Worm (Caenorhabditis elegans): Measurements from ENCODE around the gene ttr-47.
"Not testable (repeated sequence)": the region's sequence is repeated elsewhere in the genome, so short reads cannot be mapped to it uniquely, and the experiment has no call there.

Gene ttr-47

DNA sequence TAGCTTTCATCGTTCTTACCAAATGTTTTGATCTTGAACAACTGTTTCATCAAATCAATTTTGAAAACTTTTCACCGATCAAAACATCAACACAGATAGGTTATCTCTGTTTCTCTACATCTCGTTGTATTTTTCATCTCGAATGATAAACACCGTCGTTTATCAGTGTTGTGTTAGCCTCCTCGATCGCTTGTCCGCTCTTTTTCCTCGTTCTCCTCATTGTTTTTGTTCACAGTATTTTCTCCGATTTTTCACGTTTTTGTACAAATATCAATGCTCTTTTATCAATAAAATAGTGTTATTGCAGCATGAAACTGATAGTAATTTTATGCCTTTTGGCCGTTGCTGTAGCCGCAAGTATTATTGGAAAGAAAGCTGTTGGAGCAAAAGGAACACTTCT lies at the start of gene ttr-47:
Gene ttr-47, plus strand, starts transcription at position 308 of the 400 bp plus-strand sequence.
- TF ChIP-seq zip-8 (tag; optimal IDR thresholded peaks at IDR 0.05) (no peak), hlh-1 (tag; optimal IDR thresholded peaks at IDR 0.05) (peak; percentile 2)

- not testable (repeated sequence) for TF ChIP-seq unc-39, lin-13, mep-1 (tag; optimal IDR thresholded peaks at IDR 0.05)
Observed at ce11 chrV:8897942-8898419, 24.9 kb upstream of the ttr-47 start, which contains the start of the genes his-17 and his-18. TSS of gene his-17 (minus strand) at chrV:8897992. TSS of gene his-18 (plus strand) at chrV:8898228.

DNA sequence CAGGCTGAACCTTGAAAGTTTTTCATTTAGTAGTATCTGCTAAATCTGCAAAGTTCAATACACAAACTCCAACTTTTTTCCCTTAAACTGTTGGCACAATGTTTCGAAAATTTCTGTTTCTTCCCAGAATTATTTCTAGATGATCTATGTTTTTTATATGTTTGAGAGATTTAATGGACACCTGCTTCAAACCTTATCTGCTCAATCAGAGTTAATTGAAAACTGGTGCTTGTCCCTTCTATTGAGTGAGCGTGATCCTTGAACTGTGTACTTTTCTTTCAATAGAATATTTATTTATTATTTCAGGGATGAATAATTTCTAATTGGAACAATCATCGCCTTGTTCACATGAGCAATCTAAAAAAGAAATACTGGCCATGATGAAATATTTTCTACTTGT lies 24.1 kb upstream of the ttr-47 start, which contains the start of gene frpr-13:
Gene frpr-13, plus strand, starts transcription at position 301 of the 400 bp plus-strand sequence.
- TF ChIP-seq unc-39 (tag; optimal IDR thresholded peaks at IDR 0.05) (no peak), pha-4 (tag; optimal IDR thresholded peaks at IDR 0.05) (no peak), nhr-12 (tag; optimal IDR thresholded peaks at IDR 0.05) (no peak), unc-120 (tag; optimal IDR thresholded peaks at IDR 0.05; ENCODE audit: poor library complexity, severe bottlenecking) (no peak), lsy-2 (tag; optimal IDR thresholded peaks at IDR 0.05) (no peak), mep-1 (tag; optimal IDR thresholded peaks at IDR 0.05) (no peak), flh-1 (GFP tag; optimal IDR thresholded peaks at IDR 0.05) (no peak), mab-5 (tag; optimal IDR thresholded peaks at IDR 0.05) (no peak), hlh-1 (tag; optimal IDR thresholded peaks at IDR 0.05) (no peak), elt-1 (tag; optimal IDR thresholded peaks at IDR 0.05; ENCODE audit: borderline replicate concordance, insufficient read depth) (no peak), tbx-8 (GFP tag; optimal IDR thresholded peaks at IDR 0.05) (no peak), nhr-28 (tag; optimal IDR thresholded peaks at IDR 0.05) (no peak), elt-3 (tag; optimal IDR thresholded peaks at IDR 0.05) (no peak), ceh-43 (GFP tag; optimal IDR thresholded peaks at IDR 0.05) (no peak), drap-1 (GFP tag; optimal IDR thresholded peaks at IDR 0.05) (no peak), nhr-76 (tag; optimal IDR thresholded peaks at IDR 0.05) (no peak), nhr-2 (tag; optimal IDR thresholded peaks at IDR 0.05) (no peak), sptf-1 (tag; optimal IDR thresholded peaks at IDR 0.05) (no peak), ceh-39 (tag; optimal IDR thresholded peaks at IDR 0.05) (no peak)

DNA sequence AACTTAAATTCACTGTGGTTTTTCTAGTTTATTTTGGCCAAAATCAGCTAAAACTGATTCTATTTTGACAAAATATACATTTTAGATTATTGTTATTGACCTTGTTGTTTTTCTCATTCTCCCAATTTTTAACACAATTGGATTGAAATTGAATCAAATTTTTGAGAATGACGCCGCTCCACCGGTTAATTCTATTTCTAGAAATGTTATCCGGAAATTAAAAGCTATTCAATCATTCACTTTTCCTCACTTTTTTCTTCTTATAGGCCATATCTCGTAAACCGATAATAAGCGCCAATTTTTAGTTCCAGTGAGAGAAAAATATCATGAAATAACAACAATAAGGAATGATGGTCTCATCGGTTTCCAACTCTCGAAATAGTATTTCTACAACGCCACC lies 20.2 kb upstream of the ttr-47 start, which contains the start of gene frpr-12:
Gene frpr-12, plus strand, starts transcription at position 301 of the 400 bp plus-strand sequence.
- TF ChIP-seq lsy-2 (tag; optimal IDR thresholded peaks at IDR 0.05) (no peak), unc-120 (tag; optimal IDR thresholded peaks at IDR 0.05; ENCODE audit: poor library complexity, severe bottlenecking) (no peak), hlh-1 (tag; optimal IDR thresholded peaks at IDR 0.05) (no peak), cnd-1 (tag; optimal IDR thresholded peaks at IDR 0.05) (no peak), snpc-4 (tag; optimal IDR thresholded peaks at IDR 0.05) (no peak), nhr-28 (tag; optimal IDR thresholded peaks at IDR 0.05) (no peak), nhr-237 (tag; optimal IDR thresholded peaks at IDR 0.05) (no peak), ceh-39 (tag; optimal IDR thresholded peaks at IDR 0.05) (no peak), ces-1 (GFP tag; optimal IDR thresholded peaks at IDR 0.05) (no peak), unc-62 (GFP tag; optimal IDR thresholded peaks at IDR 0.05) (no peak), nhr-2 (tag; optimal IDR thresholded peaks at IDR 0.05) (no peak), lin-13 (tag; optimal IDR thresholded peaks at IDR 0.05) (no peak), unc-39 (tag; optimal IDR thresholded peaks at IDR 0.05) (no peak), nhr-12 (tag; optimal IDR thresholded peaks at IDR 0.05) (no peak), elt-3 (tag; optimal IDR thresholded peaks at IDR 0.05) (no peak), mep-1 (tag; optimal IDR thresholded peaks at IDR 0.05) (no peak), flh-1 (GFP tag; optimal IDR thresholded peaks at IDR 0.05) (no peak), nhr-76 (tag; optimal IDR thresholded peaks at IDR 0.05) (no peak), M03D4.4 (tag; optimal IDR thresholded peaks at IDR 0.05) (no peak), zip-8 (tag; optimal IDR thresholded peaks at IDR 0.05) (no peak)

- TF ChIP-seq ces-1 (GFP tag; optimal IDR thresholded peaks at IDR 0.05): no peak
- TF ChIP-seq nhr-28 (tag; optimal IDR thresholded peaks at IDR 0.05): no peak
- TF ChIP-seq tbx-8 (GFP tag; optimal IDR thresholded peaks at IDR 0.05): no peak
- TF ChIP-seq drap-1 (GFP tag; optimal IDR thresholded peaks at IDR 0.05): no peak
- no peak for TF ChIP-seq flh-1 (GFP tag; optimal IDR thresholded peaks at IDR 0.05)
- no peak for TF ChIP-seq unc-62 (GFP tag; optimal IDR thresholded peaks at IDR 0.05)
- TF ChIP-seq lsy-2 (tag; optimal IDR thresholded peaks at IDR 0.05): no peak
- no peak for TF ChIP-seq sptf-1 (tag; optimal IDR thresholded peaks at IDR 0.05)
- TF ChIP-seq elt-1 (tag; optimal IDR thresholded peaks at IDR 0.05; ENCODE audit: borderline replicate concordance, insufficient read depth): no peak
- no peak for TF ChIP-seq sem-2 (GFP tag; optimal IDR thresholded peaks at IDR 0.05)
- TF ChIP-seq pha-4 (tag; optimal IDR thresholded peaks at IDR 0.05): no peak
- no peak for TF ChIP-seq lin-32 (GFP tag; optimal IDR thresholded peaks at IDR 0.05)
- no peak for TF ChIP-seq mls-2 (tag; optimal IDR thresholded peaks at IDR 0.05)
- no peak for TF ChIP-seq M03D4.4 (tag; optimal IDR thresholded peaks at IDR 0.05)
- TF ChIP-seq hlh-1 (tag; optimal IDR thresholded peaks at IDR 0.05): no peak
- TF ChIP-seq snpc-4 (tag; optimal IDR thresholded peaks at IDR 0.05): no peak
Observed at ce11 chrV:8903916-8904315, 19.0 kb upstream of the ttr-47 start.

Data from whole organism, mixed stage, embryonic.